Worm (Caenorhabditis elegans) whole organism, young adult: Measurements from ENCODE around the gene ZK856.11.

ENCODE experiments used
- F22D6.2 ChIP-seq: sonication (generic microtip); optimal IDR thresholded peaks from 2 replicates; lab custom pipeline; 2016; ENCODE audit warnings: mild to moderate bottlenecking, missing genetic modification characterization, missing compliant biosample characterization
- Y56A3A.18 ChIP-seq: fragments of 200-800 bp; sonication (Bioruptor generic); IDR thresholded peaks from 2 replicates; pipeline ENCODE4 v1.3.6; 2022; ENCODE audit warnings: missing genetic modification reagents, missing genetic modification characterization, missing compliant biosample characterization
- dpff-1 ChIP-seq: sonication (generic microtip); optimal IDR thresholded peaks from 2 replicates; lab custom pipeline; 2017; ENCODE audit warnings: mild to moderate bottlenecking, missing genetic modification characterization, missing compliant biosample characterization
- lir-1 ChIP-seq: fragments of 200-800 bp; sonication (Bioruptor generic); conservative IDR thresholded peaks from 2 replicates; pipeline ENCODE4 v1.3.6; 2022; ENCODE audit warnings: missing genetic modification reagents, missing genetic modification characterization, missing compliant biosample characterization
- lsl-1 ChIP-seq: fragments of 200-800 bp; sonication (Bioruptor generic); optimal IDR thresholded peaks from 2 replicates; lab custom pipeline; 2018; ENCODE audit warnings: mild to moderate bottlenecking, missing genetic modification characterization, moderate library complexity, missing compliant biosample characterization
- nhr-179 ChIP-seq: sonication (generic microtip); optimal IDR thresholded peaks from 2 replicates; lab custom pipeline; 2016; ENCODE audit warnings: mild to moderate bottlenecking, missing genetic modification characterization, missing compliant biosample characterization
- snpc-4 ChIP-seq, 5 experiments: fragments of 150-350 bp in 1 of 5; sonication (generic microtip) in 4 of 5; optimal IDR thresholded peaks; 2 replicates each; lab custom pipeline; 2014 to 2018; ENCODE audit warnings: missing genetic modification characterization in 5 of 5, missing biosample characterization in 3 of 5, antibody characterized with exemption in 2 of 5, mild to moderate bottlenecking in 2 of 5, missing compliant biosample characterization in 2 of 5, missing genotype in 2 of 5, moderate library complexity in 2 of 5, missing genetic modification reagents in 1 of 5
- unc-62 ChIP-seq: fragments of 150-350 bp; optimal IDR thresholded peaks from 2 replicates; lab custom pipeline; 2014; ENCODE audit warnings: missing biosample characterization, missing genetic modification reagents, missing genetic modification characterization

- no peak for TF ChIP-seq unc-62 (GFP tag; lab: Kevin White, UChicago)
- TF ChIP-seq snpc-4 (GFP tag; optimal IDR thresholded peaks at IDR 0.05; lab: Kevin White, UChicago), result no peak
- TF ChIP-seq snpc-4 (tag; optimal IDR thresholded peaks at IDR 0.05; lab: Kevin White, UChicago), result no peak
- no peak for TF ChIP-seq lir-1 (GFP tag; lab: Robert Waterston, UW)
- TF ChIP-seq dpff-1, result no peak
- TF ChIP-seq Y56A3A.18, result no peak
- TF ChIP-seq F22D6.2 (tag; lab: Kevin White, UChicago), result no peak
- no peak for TF ChIP-seq nhr-179 (tag; lab: Kevin White, UChicago)
- no peak for TF ChIP-seq lsl-1
Measured at ce11 chrV:10248255-10248979, 43.7 kb upstream of the ZK856.11 start, which contains the start of gene akt-1.
